Fruit fly (Drosophila melanogaster) whole organism, larva: ENCODE measurements around the gene CG13622.

ENCODE experiments used
- noc ChIP-seq: fragments of 200-800 bp; sonication (Bioruptor generic); optimal IDR thresholded peaks from 3 replicates; lab custom pipeline; 2019; ENCODE audit warnings: missing biosample characterization, mild to moderate bottlenecking, missing genetic modification characterization, moderate library complexity

The CG13622 gene

DNA sequence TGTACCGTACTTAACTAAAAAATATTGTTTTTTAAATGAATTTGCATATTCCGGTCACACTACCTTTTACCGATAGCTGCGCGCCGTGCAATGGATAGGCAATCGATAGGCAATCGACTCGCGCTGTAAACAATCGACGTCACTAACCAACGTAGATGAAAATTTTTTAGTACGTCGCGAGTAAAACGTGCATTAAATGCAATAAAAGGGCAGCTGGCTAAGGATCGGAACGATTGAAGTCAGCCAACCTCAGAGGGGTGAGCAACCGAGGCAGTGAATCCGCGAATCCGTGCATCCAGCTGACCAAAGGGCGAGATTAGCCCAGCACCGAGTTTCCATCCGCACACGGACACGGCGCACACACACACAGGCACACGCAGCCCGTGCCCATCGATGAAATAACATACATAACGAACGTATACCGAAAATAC lies 5.3 kb downstream of the CG13622 start, which contains the start of gene Pp1alpha-96A:
Gene Pp1alpha-96A, plus strand, starts transcription at position 121 of the 431 bp plus-strand sequence.
- TF ChIP-seq noc (tag; lab: Kevin White, UChicago), result no peak

- no peak for TF ChIP-seq noc (tag; lab: Kevin White, UChicago)
These were observed 8.7 kb downstream of the CG13622 start, which contains the start of the genes nAChRbeta2 and DZIP1 for dm6 chr3R:24514652-24515328. Gene nAChRbeta2 (minus strand): TSS chr3R:24515106. Gene DZIP1 (plus strand): TSS chr3R:24515278.

DNA sequence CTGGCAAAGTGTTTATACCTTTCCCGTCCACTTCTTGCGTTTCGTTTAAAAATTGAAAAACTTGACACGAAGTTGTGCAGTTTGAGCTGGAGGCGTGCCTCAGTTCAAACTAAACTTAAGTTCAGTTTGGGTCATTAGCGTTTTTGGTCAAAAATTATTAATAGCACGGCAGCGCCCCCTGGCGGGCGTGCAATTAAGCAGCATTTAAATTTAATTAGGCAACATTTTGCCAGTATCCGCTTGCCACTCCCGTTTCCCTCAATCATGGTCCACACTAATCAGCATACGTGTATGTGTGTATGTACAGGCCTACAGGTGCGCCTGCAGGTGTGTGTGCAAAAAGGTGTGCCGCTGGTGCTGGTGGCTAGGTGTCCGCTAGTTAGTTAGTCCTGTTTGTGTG lies 19.9 kb downstream of the CG13622 start:
- no peak for TF ChIP-seq noc (tag; lab: Kevin White, UChicago)

DNA sequence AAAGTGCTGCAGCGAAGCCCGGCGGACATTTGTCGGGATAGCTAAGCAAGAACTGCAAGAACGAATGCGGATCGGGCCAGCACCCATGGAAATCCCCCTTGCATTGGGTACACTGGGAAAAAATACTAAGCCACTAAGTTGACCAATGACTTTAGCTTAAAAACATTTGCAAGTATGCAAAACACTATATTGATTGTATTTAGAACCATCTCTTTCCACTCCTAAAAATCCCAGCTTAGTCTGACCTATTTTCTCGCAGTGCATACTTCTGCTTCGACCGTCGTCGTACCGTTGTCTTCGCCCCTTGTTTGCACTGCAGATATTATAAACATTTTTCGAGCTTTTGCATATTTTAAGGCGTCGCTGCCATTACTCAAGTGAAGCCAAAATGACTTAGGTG lies 27.4 kb downstream of the CG13622 start:
- no peak for TF ChIP-seq noc (tag; lab: Kevin White, UChicago)

DNA sequence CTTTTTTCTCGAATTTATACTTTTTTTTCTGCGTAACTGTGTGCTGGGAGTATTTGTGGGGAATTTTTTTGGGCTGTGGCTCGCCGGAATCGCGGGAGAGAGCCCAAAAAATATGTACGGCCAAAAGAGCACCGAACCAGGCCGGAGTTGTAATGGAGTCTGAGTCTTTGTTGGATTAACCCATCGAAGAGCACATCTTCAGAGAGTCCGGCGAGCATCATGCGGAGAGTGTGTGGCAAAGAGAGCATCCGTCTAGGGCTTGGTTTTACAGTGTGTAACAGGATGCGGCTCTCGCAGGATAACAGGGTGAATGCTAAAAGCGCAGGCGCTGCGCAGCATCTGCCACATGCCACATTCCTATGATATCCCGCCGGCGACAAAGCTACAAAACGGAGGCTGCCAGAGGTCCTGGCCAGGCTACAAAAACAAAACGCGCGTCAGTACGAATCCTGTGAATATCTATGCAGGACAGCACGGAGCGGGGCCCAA lies 38.4 kb downstream of the CG13622 start, which contains the start of gene nAChRalpha2:
Gene nAChRalpha2, plus strand, starts transcription at position 439 of the 489 bp plus-strand sequence.
- no peak for TF ChIP-seq noc (tag; lab: Kevin White, UChicago)

dm6 chr3R:24481040-24481439 lies 42.4 kb downstream of the CG13622 start:
- no peak for TF ChIP-seq noc (tag; lab: Kevin White, UChicago)

DNA sequence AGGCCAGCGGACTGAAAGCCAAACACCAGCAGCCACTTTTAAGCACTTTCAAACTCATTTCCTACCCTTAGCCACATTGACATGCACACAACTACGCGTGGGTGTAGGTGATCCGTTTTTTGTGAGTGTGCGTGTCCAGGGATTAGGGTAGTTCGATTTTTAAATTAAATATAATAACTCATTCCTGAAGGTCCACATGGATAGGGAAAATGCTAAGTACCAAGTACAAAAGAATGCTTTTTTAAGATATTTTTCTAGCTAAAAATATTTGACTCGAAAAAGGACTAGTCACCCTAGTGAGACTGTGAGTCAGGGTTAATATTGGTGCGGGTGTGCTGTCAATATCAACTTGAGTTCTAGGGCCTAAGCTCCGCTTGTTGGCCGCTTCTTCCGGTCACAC lies 48.7 kb downstream of the CG13622 start:
- TF ChIP-seq noc (tag; lab: Kevin White, UChicago), result no peak
